Fruit fly (Drosophila melanogaster) whole organism, embryonic: ENCODE data around the gene RpS28b.

Experiments
- Atf3 ChIP-seq: fragments of 200-800 bp; sonication (Bioruptor generic); optimal IDR thresholded peaks from 3 replicates; lab custom pipeline; 2016; ENCODE audit warnings: missing biosample characterization, missing genetic modification characterization
- Bdp1 ChIP-seq: fragments of 200-800 bp; sonication (Bioruptor generic); optimal IDR thresholded peaks from 3 replicates; lab custom pipeline; 2016; ENCODE audit warnings: missing biosample characterization, missing genetic modification characterization
- CG10959 ChIP-seq: fragments of 200-800 bp; sonication (Bioruptor generic); IDR thresholded peaks from 2 replicates; pipeline ENCODE4 v1.3.6; 2022; ENCODE audit warnings: missing biosample characterization, missing genetic modification characterization
- CG11456 ChIP-seq: fragments of 200-800 bp; sonication (Bioruptor generic); IDR thresholded peaks from 3 replicates; pipeline ENCODE4 v1.3.6; 2022; ENCODE audit warnings: missing biosample characterization, missing genetic modification characterization
- CG12071 ChIP-seq: fragments of 200-800 bp; sonication (Bioruptor generic); optimal IDR thresholded peaks from 3 replicates; lab custom pipeline; 2018; ENCODE audit warnings: missing biosample characterization, mild to moderate bottlenecking, missing genetic modification characterization
- CG13775 ChIP-seq: fragments of 200-800 bp; sonication (Bioruptor generic); optimal IDR thresholded peaks from 3 replicates; lab custom pipeline; 2017; ENCODE audit warnings: missing biosample characterization, mild to moderate bottlenecking, missing genetic modification characterization
- CG1602 ChIP-seq: fragments of 200-800 bp; sonication (Bioruptor generic); optimal IDR thresholded peaks from 3 replicates; lab custom pipeline; 2016; ENCODE audit warnings: missing biosample characterization, missing genetic modification characterization
- CG16813 ChIP-seq: fragments of 200-800 bp; sonication (Bioruptor generic); IDR thresholded peaks from 3 replicates; pipeline ENCODE4 v1.3.6; 2022; ENCODE audit warnings: missing biosample characterization, missing genetic modification characterization; ENCODE audit not compliant: partially characterized antibody
- CG16863 ChIP-seq: fragments of 200-800 bp; sonication (Bioruptor generic); optimal IDR thresholded peaks from 3 replicates; lab custom pipeline; 2016; ENCODE audit warnings: missing biosample characterization, missing genetic modification characterization
- CG18011 ChIP-seq: fragments of 200-800 bp; sonication (Bioruptor generic); optimal IDR thresholded peaks from 2 replicates; lab custom pipeline; 2017; ENCODE audit warnings: missing biosample characterization, missing genetic modification characterization, mild to moderate bottlenecking, moderate library complexity, missing genotype
- CG32767 ChIP-seq: fragments of 200-800 bp; sonication (Bioruptor generic); IDR thresholded peaks from 2 replicates; pipeline ENCODE4 v1.3.6; 2022; ENCODE audit warnings: missing biosample characterization, missing genetic modification characterization
- CG3281 ChIP-seq: fragments of 200-800 bp; sonication (Bioruptor generic); optimal IDR thresholded peaks from 3 replicates; lab custom pipeline; 2017; ENCODE audit warnings: missing biosample characterization, mild to moderate bottlenecking, missing genetic modification characterization
- CG33213 ChIP-seq: fragments of 200-800 bp; sonication (Bioruptor generic); optimal IDR thresholded peaks from 3 replicates; lab custom pipeline; 2016; ENCODE audit warnings: missing biosample characterization, missing genetic modification characterization
- CG33557 ChIP-seq: fragments of 200-800 bp; sonication (Bioruptor generic); optimal IDR thresholded peaks from 2 replicates; lab custom pipeline; 2019; ENCODE audit warnings: missing biosample characterization, mild to moderate bottlenecking, missing genetic modification characterization, moderate library complexity
- CG34376 ChIP-seq: fragments of 200-800 bp; sonication (Bioruptor generic); optimal IDR thresholded peaks from 2 replicates; lab custom pipeline; 2018; ENCODE audit warnings: missing biosample characterization, mild to moderate bottlenecking, missing genetic modification characterization
- CG3838 ChIP-seq: fragments of 200-800 bp; sonication (Bioruptor generic); optimal IDR thresholded peaks from 3 replicates; lab custom pipeline; 2016; ENCODE audit warnings: missing biosample characterization, missing genetic modification characterization
- CG43689 ChIP-seq: fragments of 200-800 bp; sonication (Bioruptor generic); IDR thresholded peaks from 2 replicates; pipeline ENCODE4 v1.3.6; 2022; ENCODE audit warnings: missing biosample characterization, missing genetic modification characterization
- CG5953 ChIP-seq: fragments of 200-800 bp; sonication (Bioruptor generic); IDR thresholded peaks from 2 replicates; pipeline ENCODE4 v1.3.6; 2022; ENCODE audit warnings: missing biosample characterization, missing genetic modification characterization
- CG6654 ChIP-seq: fragments of 200-800 bp; sonication (Bioruptor generic); optimal IDR thresholded peaks from 2 replicates; lab custom pipeline; 2017; ENCODE audit warnings: missing biosample characterization, mild to moderate bottlenecking, missing genetic modification characterization
- CG7839 ChIP-seq: fragments of 200-800 bp; sonication (Bioruptor generic); optimal IDR thresholded peaks from 3 replicates; lab custom pipeline; 2018; ENCODE audit warnings: missing biosample characterization, mild to moderate bottlenecking, missing genetic modification characterization, moderate library complexity
- CG9817 ChIP-seq: fragments of 200-800 bp; sonication (Bioruptor generic); optimal IDR thresholded peaks from 2 replicates; lab custom pipeline; 2018; ENCODE audit warnings: missing biosample characterization, mild to moderate bottlenecking, missing genetic modification characterization, moderate library complexity
- D19B ChIP-seq: fragments of 200-800 bp; sonication (Bioruptor generic); optimal IDR thresholded peaks from 2 replicates; lab custom pipeline; 2017; ENCODE audit warnings: missing biosample characterization, mild to moderate bottlenecking, missing genetic modification characterization
- H2.0 ChIP-seq: fragments of 200-800 bp; sonication (Bioruptor generic); IDR thresholded peaks from 2 replicates; pipeline ENCODE4 v1.3.6; 2022; ENCODE audit warnings: missing biosample characterization, missing genetic modification characterization
- Hmr ChIP-seq: fragments of 200-800 bp; sonication (Bioruptor generic); optimal IDR thresholded peaks from 3 replicates; lab custom pipeline; 2017; ENCODE audit warnings: mild to moderate bottlenecking, missing biosample characterization, missing genetic modification reagents, missing genetic modification characterization
- Hr3 ChIP-seq: fragments of 200-800 bp; sonication (Bioruptor generic); optimal IDR thresholded peaks from 3 replicates; lab custom pipeline; 2016; ENCODE audit warnings: missing biosample characterization, missing genetic modification characterization
- Jarid2 ChIP-seq: fragments of 200-800 bp; sonication (Bioruptor generic); optimal IDR thresholded peaks from 3 replicates; lab custom pipeline; 2017; ENCODE audit warnings: mild to moderate bottlenecking, missing biosample characterization, missing genetic modification reagents, missing genetic modification characterization
- Lhr ChIP-seq: fragments of 200-800 bp; sonication (Bioruptor generic); optimal IDR thresholded peaks from 3 replicates; lab custom pipeline; 2017; ENCODE audit warnings: mild to moderate bottlenecking, missing biosample characterization, missing genetic modification reagents, missing genetic modification characterization
- NFAT ChIP-seq: fragments of 200-800 bp; sonication (Bioruptor generic); IDR thresholded peaks from 2 replicates; pipeline ENCODE4 v1.3.6; 2022; ENCODE audit warnings: missing biosample characterization, missing genetic modification characterization
- Neu2 ChIP-seq: fragments of 200-800 bp; sonication (Bioruptor generic); optimal IDR thresholded peaks from 3 replicates; lab custom pipeline; 2016; ENCODE audit warnings: missing biosample characterization, missing genetic modification characterization, borderline replicate concordance
- Rx ChIP-seq: fragments of 200-800 bp; sonication (Bioruptor generic); IDR thresholded peaks from 2 replicates; pipeline ENCODE4 v1.3.6; 2022; ENCODE audit warnings: missing biosample characterization, missing genetic modification characterization
- Scr ChIP-seq: fragments of 200-800 bp; sonication (Bioruptor generic); IDR thresholded peaks from 2 replicates; pipeline ENCODE4 v1.3.6; 2022; ENCODE audit warnings: missing biosample characterization, missing genetic modification characterization; ENCODE audit not compliant: partially characterized antibody
- Tbp ChIP-seq: fragments of >200 bp; optimal IDR thresholded peaks from 2 replicates; lab custom pipeline; 2018; ENCODE audit warnings: missing biosample characterization, missing genetic modification characterization
- ato ChIP-seq: fragments of 200-800 bp; sonication (Bioruptor generic); IDR thresholded peaks from 2 replicates; pipeline ENCODE4 v1.3.6; 2022; ENCODE audit warnings: missing biosample characterization, missing genetic modification characterization; ENCODE audit not compliant: partially characterized antibody
- dan ChIP-seq: fragments of 200-800 bp; sonication (Bioruptor generic); IDR thresholded peaks from 2 replicates; pipeline ENCODE4 v1.3.6; 2022; ENCODE audit warnings: missing biosample characterization, missing genetic modification characterization
- dm ChIP-seq: fragments of 200-800 bp; sonication (Bioruptor generic); optimal IDR thresholded peaks from 3 replicates; lab custom pipeline; 2016; ENCODE audit warnings: missing biosample characterization, missing genetic modification characterization
- ems ChIP-seq: fragments of 200-800 bp; sonication (Bioruptor generic); optimal IDR thresholded peaks from 3 replicates; lab custom pipeline; 2016; ENCODE audit warnings: missing biosample characterization, missing genetic modification characterization
- eve ChIP-seq, 2 experiments: fragments of >200 bp; optimal IDR thresholded peaks; 2 replicates each; lab custom pipeline; 2017; ENCODE audit warnings: missing biosample characterization in 2 of 2, missing genetic modification characterization in 2 of 2
- fd3F ChIP-seq: fragments of 200-800 bp; sonication (Bioruptor generic); optimal IDR thresholded peaks from 2 replicates; lab custom pipeline; 2018; ENCODE audit warnings: missing biosample characterization, mild to moderate bottlenecking, missing genetic modification characterization, moderate library complexity
- hbn ChIP-seq: fragments of 200-800 bp; sonication (Bioruptor generic); IDR thresholded peaks from 2 replicates; pipeline ENCODE4 v1.3.6; 2022; ENCODE audit warnings: missing biosample characterization, missing genetic modification characterization; ENCODE audit not compliant: partially characterized antibody
- jigr1 ChIP-seq: fragments of 200-800 bp; sonication (Bioruptor generic); IDR thresholded peaks from 3 replicates; pipeline ENCODE4 v1.3.6; 2022; ENCODE audit warnings: missing biosample characterization, missing genetic modification characterization
- klu ChIP-seq: fragments of 200-800 bp; sonication (Bioruptor generic); IDR thresholded peaks from 2 replicates; pipeline ENCODE4 v1.3.6; 2022; ENCODE audit warnings: missing biosample characterization, missing genetic modification characterization
- oc ChIP-seq: fragments of 200-800 bp; sonication (Bioruptor generic); optimal IDR thresholded peaks from 2 replicates; lab custom pipeline; 2018; ENCODE audit warnings: missing biosample characterization, mild to moderate bottlenecking, missing genetic modification characterization, moderate library complexity
- org-1 ChIP-seq: fragments of 200-800 bp; sonication (Bioruptor generic); optimal IDR thresholded peaks from 2 replicates; lab custom pipeline; 2017; ENCODE audit warnings: missing biosample characterization, missing genetic modification characterization
- sim ChIP-seq: fragments of 200-800 bp; sonication (Bioruptor generic); IDR thresholded peaks from 2 replicates; pipeline ENCODE4 v1.3.6; 2022; ENCODE audit warnings: missing biosample characterization, missing genetic modification characterization
- slp2 ChIP-seq: fragments of 200-800 bp; sonication (Bioruptor generic); optimal IDR thresholded peaks from 2 replicates; lab custom pipeline; 2016; ENCODE audit warnings: missing biosample characterization, missing genetic modification characterization
- sr ChIP-seq: fragments of 200-800 bp; sonication (Bioruptor generic); IDR thresholded peaks from 3 replicates; pipeline ENCODE4 v1.3.6; 2022; ENCODE audit warnings: missing biosample characterization, missing genetic modification characterization
- stwl ChIP-seq: fragments of 200-800 bp; sonication (Bioruptor generic); optimal IDR thresholded peaks from 3 replicates; lab custom pipeline; 2018; ENCODE audit warnings: missing biosample characterization, mild to moderate bottlenecking, missing genetic modification characterization, moderate library complexity
- usp ChIP-seq: fragments of >200 bp; optimal IDR thresholded peaks from 2 replicates; lab custom pipeline; 2017; ENCODE audit warnings: missing biosample characterization, missing genetic modification characterization
- zen ChIP-seq: fragments of 200-800 bp; sonication (Bioruptor generic); optimal IDR thresholded peaks from 3 replicates; lab custom pipeline; 2018; ENCODE audit warnings: missing biosample characterization, mild to moderate bottlenecking, missing genetic modification characterization, moderate library complexity

Gene RpS28b

DNA sequence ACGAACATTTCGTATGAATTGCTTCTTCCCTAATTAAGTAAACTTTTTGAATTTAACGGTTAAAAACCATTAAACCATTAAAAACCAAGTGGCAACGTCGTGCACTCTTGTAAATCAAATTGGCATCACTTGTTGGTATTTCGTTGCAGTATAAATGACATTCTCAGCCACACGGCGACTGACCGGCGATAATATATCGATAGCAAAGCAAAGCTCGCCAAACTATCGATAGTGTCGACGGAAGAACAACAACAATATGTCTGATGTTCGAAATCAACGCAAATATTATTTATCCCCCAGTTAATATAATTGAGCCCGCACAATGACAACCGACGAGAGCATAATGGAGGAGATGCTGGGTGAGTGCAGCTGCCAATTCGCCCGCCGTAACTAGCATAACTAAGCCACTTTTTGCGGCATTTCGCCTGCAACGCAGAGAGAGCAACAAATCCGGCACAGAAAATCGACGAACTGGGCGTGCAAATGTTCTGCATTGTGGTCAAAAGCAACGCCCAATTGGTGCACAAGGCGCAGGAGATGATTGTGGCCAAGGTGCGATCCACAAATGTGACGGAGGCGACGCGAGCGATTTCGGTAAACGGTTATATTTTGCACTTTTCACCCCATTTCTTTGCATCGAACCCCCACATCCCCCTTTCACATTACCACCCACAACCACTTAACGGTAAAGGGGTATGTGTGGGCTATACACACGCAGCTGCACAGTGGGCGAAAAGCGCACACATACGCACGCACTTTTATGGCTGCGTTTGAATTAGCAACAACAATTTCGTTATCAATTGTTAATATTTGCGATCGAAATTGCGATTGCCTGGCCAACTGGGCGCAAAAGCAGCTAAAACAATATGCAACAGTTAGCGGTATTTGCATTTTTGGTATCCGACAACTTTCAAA, 46.7 kb downstream of the RpS28b start, which contains the start of gene Gga (continued):
- no peak for TF ChIP-seq CG33557 (GFP tag; lab: Kevin White, UChicago)
- no peak for TF ChIP-seq CG13775 (GFP tag; lab: Kevin White, UChicago)
- no peak for TF ChIP-seq CG3838 (GFP tag; lab: Kevin White, UChicago)
- no peak for TF ChIP-seq CG1602
- no peak for TF ChIP-seq CG34376 (GFP tag; lab: Kevin White, UChicago)
- TF ChIP-seq Neu2 (GFP tag; lab: Kevin White, UChicago), result no peak
- TF ChIP-seq dan, result no peak
- no peak for TF ChIP-seq CG3281 (GFP tag; lab: Kevin White, UChicago)
- TF ChIP-seq Tbp (GFP tag; lab: Kevin White, UChicago), result no peak
- peak; percentile 85 for TF ChIP-seq Scr (GFP tag; lab: Robert Waterston, UW)
- TF ChIP-seq CG7839 (tag; lab: Kevin White, UChicago), result no peak
- TF ChIP-seq hbn (GFP tag; lab: Robert Waterston, UW), result peak; percentile 87
- TF ChIP-seq D19B (GFP tag; lab: Kevin White, UChicago), result no peak
- no peak for TF ChIP-seq org-1 (GFP tag; lab: Kevin White, UChicago)
- TF ChIP-seq CG43689 (GFP tag; lab: Robert Waterston, UW), result no peak
- peak; percentile 84 for TF ChIP-seq CG16813 (GFP tag; lab: Robert Waterston, UW)
- TF ChIP-seq klu (GFP tag; lab: Robert Waterston, UW), result no peak
- TF ChIP-seq fd3F, result no peak
- TF ChIP-seq ato, result peak; percentile 83
- no peak for TF ChIP-seq NFAT (GFP tag; lab: Robert Waterston, UW)
- no peak for TF ChIP-seq sim (GFP tag; lab: Robert Waterston, UW)
- no peak for TF ChIP-seq zen (tag; lab: Kevin White, UChicago)
- TF ChIP-seq CG32767 (GFP tag; lab: Robert Waterston, UW), result no peak
- no peak for TF ChIP-seq Atf3 (GFP tag; lab: Kevin White, UChicago)
- TF ChIP-seq CG11456 (GFP tag; lab: Robert Waterston, UW), result no peak
- 0 out of 2 replicates have a peak, but pooled peaks have one; percentile 13 for TF ChIP-seq H2.0
- TF ChIP-seq eve (GFP tag; optimal IDR thresholded peaks at IDR 0.05; lab: Kevin White, UChicago), result no peak
- TF ChIP-seq usp, result no peak
- no peak for TF ChIP-seq CG9817 (tag; lab: Kevin White, UChicago)
- peak; percentile 75 for TF ChIP-seq stwl
- no peak for TF ChIP-seq Hr3 (GFP tag; lab: Kevin White, UChicago)
- no peak for TF ChIP-seq CG6654 (GFP tag; lab: Kevin White, UChicago)
- no peak for TF ChIP-seq CG10959 (GFP tag; lab: Robert Waterston, UW)
- no peak for TF ChIP-seq Hmr (GFP tag; lab: Kevin White, UChicago)
- peak; percentile 59 for TF ChIP-seq Lhr (GFP tag; lab: Kevin White, UChicago)
- no peak for TF ChIP-seq CG18011 (GFP tag; lab: Kevin White, UChicago)
- TF ChIP-seq Jarid2 (GFP tag; lab: Kevin White, UChicago), result no peak
- TF ChIP-seq Bdp1, result no peak
- TF ChIP-seq ems (GFP tag; lab: Kevin White, UChicago), result no peak
- no peak for TF ChIP-seq oc (tag; lab: Kevin White, UChicago)
- no peak for TF ChIP-seq Rx (GFP tag; lab: Robert Waterston, UW)
- no peak for TF ChIP-seq CG12071
- no peak for TF ChIP-seq slp2 (GFP tag; lab: Kevin White, UChicago)
- no peak for TF ChIP-seq jigr1 (GFP tag; lab: Robert Waterston, UW)
- no peak for TF ChIP-seq dm
- TF ChIP-seq CG16863 (GFP tag; lab: Kevin White, UChicago), result no peak
- no peak for TF ChIP-seq CG33213
- TF ChIP-seq sr (GFP tag; lab: Robert Waterston, UW), result 0 out of 3 replicates have a peak, but pooled peaks have one; percentile 17
- TF ChIP-seq CG5953, result no peak
